Fruit fly (Drosophila melanogaster) whole organism, embryonic: ENCODE results near the gene foxo.

ENCODE experiments used
- Adf1 ChIP-seq: fragments of 200-800 bp; sonication (Bioruptor generic); IDR thresholded peaks from 2 replicates; pipeline ENCODE4 v1.3.6; 2022; ENCODE audit warnings: missing biosample characterization, missing genetic modification characterization
- BtbVII ChIP-seq: fragments of 200-800 bp; sonication (Bioruptor generic); optimal IDR thresholded peaks from 3 replicates; lab custom pipeline; 2017; ENCODE audit warnings: missing biosample characterization, mild to moderate bottlenecking, missing genetic modification characterization
- CG13296 ChIP-seq: fragments of 200-800 bp; sonication (Bioruptor generic); optimal IDR thresholded peaks from 3 replicates; lab custom pipeline; 2018; ENCODE audit warnings: missing biosample characterization, mild to moderate bottlenecking, missing genetic modification characterization
- CG13624 ChIP-seq: fragments of 200-800 bp; sonication (Bioruptor generic); optimal IDR thresholded peaks from 2 replicates; lab custom pipeline; 2016; ENCODE audit warnings: missing biosample characterization, missing genetic modification characterization
- CG14441 ChIP-seq: fragments of 200-800 bp; sonication (Bioruptor generic); IDR thresholded peaks from 2 replicates; pipeline ENCODE4 v1.3.6; 2022; ENCODE audit warnings: missing biosample characterization, missing genetic modification characterization
- CG15011 ChIP-seq: fragments of 200-800 bp; sonication (Bioruptor generic); optimal IDR thresholded peaks from 3 replicates; lab custom pipeline; 2018; ENCODE audit warnings: missing biosample characterization, mild to moderate bottlenecking, missing genetic modification characterization
- CG15514 ChIP-seq: fragments of 200-800 bp; sonication (Bioruptor generic); optimal IDR thresholded peaks from 3 replicates; lab custom pipeline; 2017; ENCODE audit warnings: missing biosample characterization, missing genetic modification characterization, mild to moderate bottlenecking, moderate library complexity, missing genetic modification reagents
- CG17385 ChIP-seq: fragments of 200-800 bp; sonication (Bioruptor generic); optimal IDR thresholded peaks from 3 replicates; lab custom pipeline; 2018; ENCODE audit warnings: missing biosample characterization, mild to moderate bottlenecking, missing genetic modification characterization
- CG17612 ChIP-seq: fragments of 200-800 bp; sonication (Bioruptor generic); IDR thresholded peaks from 2 replicates; pipeline ENCODE4 v1.3.6; 2022; ENCODE audit warnings: missing biosample characterization, missing genetic modification characterization
- CG33213 ChIP-seq: fragments of 200-800 bp; sonication (Bioruptor generic); optimal IDR thresholded peaks from 3 replicates; lab custom pipeline; 2016; ENCODE audit warnings: missing biosample characterization, missing genetic modification characterization
- CG4854 ChIP-seq: fragments of 200-800 bp; sonication (Bioruptor generic); optimal IDR thresholded peaks from 2 replicates; lab custom pipeline; 2016; ENCODE audit warnings: missing biosample characterization, missing genetic modification characterization, inconsistent platforms
- CG5180 ChIP-seq: fragments of 200-800 bp; sonication (Bioruptor generic); optimal IDR thresholded peaks from 3 replicates; lab custom pipeline; 2017; ENCODE audit warnings: missing biosample characterization, missing genetic modification characterization, mild to moderate bottlenecking, moderate library complexity, missing genetic modification reagents
- CG8089 ChIP-seq: fragments of 200-800 bp; sonication (Bioruptor generic); optimal IDR thresholded peaks from 3 replicates; lab custom pipeline; 2016; ENCODE audit warnings: missing biosample characterization, missing genetic modification characterization
- CG9437 ChIP-seq: fragments of 200-800 bp; sonication (Bioruptor generic); optimal IDR thresholded peaks from 2 replicates; lab custom pipeline; 2018; ENCODE audit warnings: missing biosample characterization, mild to moderate bottlenecking, missing genetic modification characterization
- CG9727 ChIP-seq: fragments of 200-800 bp; sonication (Bioruptor generic); optimal IDR thresholded peaks from 3 replicates; lab custom pipeline; 2017; ENCODE audit warnings: missing biosample characterization, mild to moderate bottlenecking, missing genetic modification characterization
- CoRest ChIP-seq: fragments of 200-800 bp; sonication (Bioruptor generic); optimal IDR thresholded peaks from 3 replicates; lab custom pipeline; 2018; ENCODE audit warnings: missing biosample characterization, mild to moderate bottlenecking, missing genetic modification characterization, moderate library complexity
- Dp ChIP-seq: fragments of 200-800 bp; sonication (Bioruptor generic); optimal IDR thresholded peaks from 2 replicates; lab custom pipeline; 2018; ENCODE audit warnings: missing biosample characterization, mild to moderate bottlenecking, missing genetic modification characterization, moderate library complexity
- Ets97D ChIP-seq: fragments of 200-800 bp; sonication (Bioruptor generic); optimal IDR thresholded peaks from 3 replicates; lab custom pipeline; 2016; ENCODE audit warnings: missing biosample characterization, missing genetic modification characterization
- Gug ChIP-seq: fragments of 200-800 bp; sonication (Bioruptor generic); IDR thresholded peaks from 4 replicates; pipeline ENCODE4 v1.3.6; 2022; ENCODE audit warnings: missing biosample characterization, missing genetic modification characterization
- H2.0 ChIP-seq: fragments of 200-800 bp; sonication (Bioruptor generic); IDR thresholded peaks from 2 replicates; pipeline ENCODE4 v1.3.6; 2022; ENCODE audit warnings: missing biosample characterization, missing genetic modification characterization
- HLH4C ChIP-seq: fragments of 200-800 bp; sonication (Bioruptor generic); IDR thresholded peaks from 3 replicates; pipeline ENCODE4 v1.3.6; 2022; ENCODE audit warnings: missing biosample characterization, missing genetic modification characterization; ENCODE audit not compliant: partially characterized antibody
- HLH54F ChIP-seq: fragments of 200-800 bp; sonication (Bioruptor generic); optimal IDR thresholded peaks from 3 replicates; lab custom pipeline; 2016; ENCODE audit warnings: missing biosample characterization, missing genetic modification characterization
- NFAT ChIP-seq: fragments of 200-800 bp; sonication (Bioruptor generic); IDR thresholded peaks from 2 replicates; pipeline ENCODE4 v1.3.6; 2022; ENCODE audit warnings: missing biosample characterization, missing genetic modification characterization
- Nf-YB ChIP-seq: fragments of 200-800 bp; sonication (Bioruptor generic); optimal IDR thresholded peaks from 3 replicates; lab custom pipeline; 2019; ENCODE audit warnings: missing biosample characterization, mild to moderate bottlenecking, missing genetic modification characterization, moderate library complexity
- PHDP ChIP-seq: fragments of 200-800 bp; sonication (Bioruptor generic); optimal IDR thresholded peaks from 3 replicates; lab custom pipeline; 2018; ENCODE audit warnings: missing biosample characterization, mild to moderate bottlenecking, missing genetic modification characterization, moderate library complexity
- TFAM ChIP-seq: fragments of 200-800 bp; sonication (Bioruptor generic); optimal IDR thresholded peaks from 2 replicates; lab custom pipeline; 2017; ENCODE audit warnings: missing biosample characterization, missing genetic modification characterization, inconsistent platforms
- bsh ChIP-seq, 2 experiments: fragments of 200-800 bp; sonication (Bioruptor generic); optimal IDR thresholded peaks; 2 replicates each; lab custom pipeline; 2017 to 2018; ENCODE audit warnings: mild to moderate bottlenecking in 2 of 2, missing biosample characterization in 2 of 2, missing genetic modification characterization in 2 of 2, moderate library complexity in 1 of 2
- cas ChIP-seq: fragments of 200-800 bp; sonication (Bioruptor generic); IDR thresholded peaks from 2 replicates; pipeline ENCODE4 v1.3.6; 2022; ENCODE audit warnings: missing biosample characterization, missing genetic modification characterization
- chinmo ChIP-seq: fragments of 200-800 bp; sonication (Bioruptor generic); IDR thresholded peaks from 4 replicates; pipeline ENCODE4 v1.3.6; 2022; ENCODE audit warnings: missing biosample characterization, missing genetic modification characterization; ENCODE audit not compliant: partially characterized antibody
- chm ChIP-seq: fragments of 200-800 bp; sonication (Bioruptor generic); IDR thresholded peaks from 2 replicates; pipeline ENCODE4 v1.3.6; 2022; ENCODE audit warnings: missing biosample characterization, missing genetic modification characterization
- chn ChIP-seq: fragments of 200-800 bp; sonication (Bioruptor generic); optimal IDR thresholded peaks from 2 replicates; lab custom pipeline; 2016; ENCODE audit warnings: missing biosample characterization, missing genetic modification characterization
- dimm ChIP-seq: fragments of 200-800 bp; sonication (Bioruptor generic); IDR thresholded peaks from 2 replicates; pipeline ENCODE4 v1.3.6; 2022; ENCODE audit warnings: missing biosample characterization, missing genetic modification characterization
- fu2 ChIP-seq: fragments of 200-800 bp; sonication (Bioruptor generic); optimal IDR thresholded peaks from 2 replicates; lab custom pipeline; 2016; ENCODE audit warnings: missing biosample characterization, missing genetic modification characterization
- gsb-n ChIP-seq: fragments of 200-800 bp; sonication (Bioruptor generic); optimal IDR thresholded peaks from 3 replicates; lab custom pipeline; 2018; ENCODE audit warnings: missing biosample characterization, mild to moderate bottlenecking, missing genetic modification characterization
- gt ChIP-seq: fragments of 200-800 bp; sonication (Bioruptor generic); IDR thresholded peaks from 2 replicates; pipeline ENCODE4 v1.3.6; 2022; ENCODE audit warnings: missing biosample characterization, missing genetic modification characterization
- knrl ChIP-seq: fragments of 200-800 bp; sonication (Bioruptor generic); IDR thresholded peaks from 3 replicates; pipeline ENCODE4 v1.3.6; 2022; ENCODE audit warnings: missing biosample characterization, missing genetic modification characterization; ENCODE audit not compliant: partially characterized antibody
- luna ChIP-seq: fragments of 200-800 bp; sonication (Bioruptor generic); optimal IDR thresholded peaks from 2 replicates; lab custom pipeline; 2016; ENCODE audit warnings: missing biosample characterization, missing genetic modification characterization
- nom ChIP-seq: fragments of 200-800 bp; sonication (Bioruptor generic); optimal IDR thresholded peaks from 2 replicates; lab custom pipeline; 2017; ENCODE audit warnings: missing biosample characterization, missing genetic modification characterization, mild to moderate bottlenecking, moderate library complexity, missing genetic modification reagents
- oc ChIP-seq: fragments of 200-800 bp; sonication (Bioruptor generic); optimal IDR thresholded peaks from 2 replicates; lab custom pipeline; 2018; ENCODE audit warnings: missing biosample characterization, mild to moderate bottlenecking, missing genetic modification characterization, moderate library complexity
- pho ChIP-seq: fragments of 200-800 bp; sonication (Bioruptor generic); optimal IDR thresholded peaks from 2 replicates; lab custom pipeline; 2016; ENCODE audit warnings: missing biosample characterization, missing genetic modification characterization
- run ChIP-seq: fragments of 200-800 bp; sonication (Bioruptor generic); optimal IDR thresholded peaks from 3 replicates; lab custom pipeline; 2018; ENCODE audit warnings: missing biosample characterization, mild to moderate bottlenecking, missing genetic modification characterization
- ssp ChIP-seq: fragments of 200-800 bp; sonication (Bioruptor generic); IDR thresholded peaks from 2 replicates; pipeline ENCODE4 v1.3.6; 2022; ENCODE audit warnings: missing biosample characterization, missing genetic modification characterization
- tap ChIP-seq: fragments of 200-800 bp; optimal IDR thresholded peaks from 3 replicates; lab custom pipeline; 2019; ENCODE audit warnings: missing biosample characterization, mild to moderate bottlenecking, missing genetic modification characterization, moderate library complexity
- toy ChIP-seq: fragments of 200-800 bp; sonication (Bioruptor generic); IDR thresholded peaks from 2 replicates; pipeline ENCODE4 v1.3.6; 2022; ENCODE audit warnings: missing biosample characterization, missing genetic modification characterization
- tup ChIP-seq: fragments of 200-800 bp; sonication (Bioruptor generic); optimal IDR thresholded peaks from 2 replicates; lab custom pipeline; 2016; ENCODE audit warnings: missing biosample characterization, mild to moderate bottlenecking, missing genetic modification characterization, moderate library complexity
- unc-4 ChIP-seq: fragments of 200-800 bp; sonication (Bioruptor generic); IDR thresholded peaks from 2 replicates; pipeline ENCODE4 v1.3.6; 2022; ENCODE audit warnings: missing biosample characterization, missing genetic modification characterization; ENCODE audit not compliant: partially characterized antibody
- unpg ChIP-seq: fragments of 200-800 bp; sonication (Bioruptor generic); optimal IDR thresholded peaks from 3 replicates; lab custom pipeline; 2018; ENCODE audit warnings: missing biosample characterization, mild to moderate bottlenecking, missing genetic modification characterization, moderate library complexity
- vvl ChIP-seq: fragments of 200-800 bp; sonication (Bioruptor generic); IDR thresholded peaks from 2 replicates; pipeline ENCODE4 v1.3.6; 2022; ENCODE audit warnings: missing biosample characterization, missing genetic modification characterization

The foxo gene

DNA sequence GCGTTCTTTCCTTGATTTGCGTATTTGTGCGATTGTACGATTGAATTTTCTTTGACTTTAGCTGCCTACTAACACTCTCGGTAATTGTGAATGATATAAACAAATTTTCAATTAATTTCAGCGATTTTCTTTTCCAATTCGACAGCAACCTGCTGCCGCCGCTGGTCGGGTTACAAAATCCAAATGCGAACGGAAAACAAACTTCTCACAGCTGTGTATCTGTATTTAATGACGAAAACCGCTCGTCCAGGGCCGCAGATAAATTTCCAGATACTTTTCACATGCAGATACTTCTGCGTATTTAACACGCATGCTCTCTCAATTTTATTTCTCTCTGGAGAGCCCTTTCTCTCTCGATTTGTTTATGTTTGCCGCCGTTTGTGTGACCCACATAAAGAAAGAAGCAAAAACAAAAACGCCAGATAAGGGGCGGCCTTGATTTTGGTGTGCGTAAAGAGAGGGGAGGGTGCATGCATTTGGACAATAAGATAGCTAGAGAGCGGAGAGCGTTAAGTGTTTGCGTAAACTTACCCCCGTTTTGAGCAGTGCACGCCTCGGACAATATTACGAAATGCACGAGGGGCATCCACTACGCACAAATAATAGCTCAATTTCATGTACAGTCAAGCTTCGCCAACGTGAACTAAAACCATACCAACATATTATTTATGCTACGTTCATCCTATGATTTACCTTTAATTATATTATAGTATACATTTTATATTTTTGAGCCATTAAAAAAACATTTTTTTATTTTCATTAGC lies 51.6 kb downstream of the foxo start, which contains the start of gene CG12402 (continued):
- peak; percentile 86 for TF ChIP-seq CG13296 (GFP tag; lab: Kevin White, UChicago)
- TF ChIP-seq Dp (GFP tag; lab: Kevin White, UChicago): peak; percentile 12
- peak; percentile 90 for TF ChIP-seq unpg (GFP tag; lab: Kevin White, UChicago)
- peak; percentile 61 for TF ChIP-seq CG8089 (GFP tag; lab: Kevin White, UChicago)
- peak; percentile 95 for TF ChIP-seq vvl (GFP tag; lab: Robert Waterston, UW)
- TF ChIP-seq PHDP (tag; lab: Kevin White, UChicago): peak; percentile 87
- peak; percentile 75 for TF ChIP-seq CG9727
- peak; percentile 27 for TF ChIP-seq Adf1
- TF ChIP-seq pho (GFP tag; lab: Kevin White, UChicago): peak; percentile 36
- peak; percentile 86 for TF ChIP-seq tap
- peak; percentile 10 for TF ChIP-seq CG13624 (GFP tag; lab: Kevin White, UChicago)
- peak; percentile 70; the same call in 3 of the 4 replicates for TF ChIP-seq Gug (GFP tag; lab: Robert Waterston, UW)
- peak; percentile 90 for TF ChIP-seq chm (GFP tag; lab: Robert Waterston, UW)
- peak; percentile 74 for TF ChIP-seq CG15514 (GFP tag; lab: Kevin White, UChicago)
- TF ChIP-seq NFAT: peak; percentile 64
- peak; percentile 63 for TF ChIP-seq CG17612 (GFP tag; lab: Robert Waterston, UW)
- TF ChIP-seq luna (GFP tag; lab: Kevin White, UChicago): no peak
- peak; percentile 75 for TF ChIP-seq CG5180 (GFP tag; lab: Kevin White, UChicago)
- TF ChIP-seq H2.0 (GFP tag; lab: Robert Waterston, UW): peak; percentile 86
- peak in 1 of 2 experiments; percentile 82 for TF ChIP-seq bsh (GFP tag; optimal IDR thresholded peaks at IDR 0.05; lab: Kevin White, UChicago)
- peak; percentile 87 for TF ChIP-seq chn (GFP tag; lab: Kevin White, UChicago)
- TF ChIP-seq HLH4C (GFP tag; lab: Robert Waterston, UW): no peak; the same call in 2 of the 3 replicates
- peak; percentile 85 for TF ChIP-seq CoRest (tag; lab: Kevin White, UChicago)
- peak; percentile 63 for TF ChIP-seq CG9437 (GFP tag; lab: Kevin White, UChicago)
- peak; percentile 89 for TF ChIP-seq CG14441
- peak; percentile 80 for TF ChIP-seq BtbVII (GFP tag; lab: Kevin White, UChicago)
- TF ChIP-seq knrl: no peak
- TF ChIP-seq Ets97D (GFP tag; lab: Kevin White, UChicago): no peak
- TF ChIP-seq cas (GFP tag; lab: Robert Waterston, UW): peak; percentile 69; the same call in 1 of the 2 replicates
- TF ChIP-seq HLH54F: peak; percentile 19
- peak; percentile 51; the same call in 1 of the 2 replicates for TF ChIP-seq dimm (GFP tag; lab: Robert Waterston, UW)
- TF ChIP-seq chinmo: peak; percentile 100
- peak; percentile 69 for TF ChIP-seq ssp (GFP tag; lab: Robert Waterston, UW)
- TF ChIP-seq Nf-YB (GFP tag; lab: Kevin White, UChicago): peak; percentile 57
- peak; percentile 71 for TF ChIP-seq CG15011 (GFP tag; lab: Kevin White, UChicago)
- TF ChIP-seq unc-4 (GFP tag; lab: Robert Waterston, UW): peak; percentile 42; the same call in 1 of the 2 replicates
- peak; percentile 70 for TF ChIP-seq oc (tag; lab: Kevin White, UChicago)
- TF ChIP-seq fu2 (GFP tag; lab: Kevin White, UChicago): no peak
- TF ChIP-seq nom (GFP tag; lab: Kevin White, UChicago): no peak
- TF ChIP-seq CG4854 (GFP tag; lab: Kevin White, UChicago): peak; percentile 44
- TF ChIP-seq TFAM: peak; percentile 60
- TF ChIP-seq CG17385 (GFP tag; lab: Kevin White, UChicago): peak; percentile 70
- 0 out of 2 replicates have a peak, but pooled peaks have one; percentile 11 for TF ChIP-seq toy
- TF ChIP-seq gsb-n: peak; percentile 73
- peak; percentile 45 for TF ChIP-seq tup (GFP tag; lab: Kevin White, UChicago)
- no peak for TF ChIP-seq CG33213 (GFP tag; lab: Kevin White, UChicago)
- peak; percentile 58 for TF ChIP-seq gt (GFP tag; lab: Robert Waterston, UW)
- peak; percentile 76 for TF ChIP-seq run (tag; lab: Kevin White, UChicago)
